Worm (Caenorhabditis elegans): ENCODE data around the gene glrx-3.

DNA sequence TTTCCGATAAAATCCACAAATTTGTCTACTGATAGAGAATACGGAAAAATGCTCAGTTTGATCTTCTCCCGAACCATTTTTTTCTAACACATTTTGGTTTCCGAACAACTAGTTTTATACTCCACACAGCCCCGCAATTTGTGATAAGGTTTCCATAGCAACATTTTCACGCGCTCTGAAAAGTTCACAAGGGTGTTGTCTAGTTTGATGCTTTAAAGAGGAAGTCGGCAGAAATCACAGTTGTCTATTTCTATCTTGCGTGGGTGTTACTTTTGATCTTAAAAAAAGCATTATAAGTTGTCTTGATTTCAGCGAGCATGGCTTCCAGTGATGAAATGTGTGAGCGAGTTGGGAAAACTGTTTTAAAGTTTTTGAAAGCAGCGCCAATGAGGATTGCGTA is 41.4 kb downstream of the glrx-3 start, which contains the start of gene ZC132.3:
- TF ChIP-seq mdl-1 (tag; optimal IDR thresholded peaks at IDR 0.05) (no peak), fkh-10 (GFP tag; optimal IDR thresholded peaks at IDR 0.05) (no peak), pqm-1 (tag; optimal IDR thresholded peaks at IDR 0.05) (no peak), dpl-1 (GFP tag; optimal IDR thresholded peaks at IDR 0.05) (no peak), nhr-237 (tag; optimal IDR thresholded peaks at IDR 0.05) (no peak), nhr-20 (tag; optimal IDR thresholded peaks at IDR 0.05) (no peak), jun-1 (tag; optimal IDR thresholded peaks at IDR 0.05) (no peak), fos-1 (tag; optimal IDR thresholded peaks at IDR 0.05) (no peak), skn-1 (tag; optimal IDR thresholded peaks at IDR 0.05) (no peak), ztf-11 (tag; optimal IDR thresholded peaks at IDR 0.05) (no peak), lin-14 (GFP tag; optimal IDR thresholded peaks at IDR 0.05) (no peak), ama-1 (optimal IDR thresholded peaks at IDR 0.05) (no peak), zip-4 (GFP tag; optimal IDR thresholded peaks at IDR 0.05) (no peak), zag-1 (tag; optimal IDR thresholded peaks at IDR 0.05) (no peak)

Data from whole organism, L1 larva.